1 fruit fly cellular context compared by ENCODE assay signal in the genomic region with DNA sequence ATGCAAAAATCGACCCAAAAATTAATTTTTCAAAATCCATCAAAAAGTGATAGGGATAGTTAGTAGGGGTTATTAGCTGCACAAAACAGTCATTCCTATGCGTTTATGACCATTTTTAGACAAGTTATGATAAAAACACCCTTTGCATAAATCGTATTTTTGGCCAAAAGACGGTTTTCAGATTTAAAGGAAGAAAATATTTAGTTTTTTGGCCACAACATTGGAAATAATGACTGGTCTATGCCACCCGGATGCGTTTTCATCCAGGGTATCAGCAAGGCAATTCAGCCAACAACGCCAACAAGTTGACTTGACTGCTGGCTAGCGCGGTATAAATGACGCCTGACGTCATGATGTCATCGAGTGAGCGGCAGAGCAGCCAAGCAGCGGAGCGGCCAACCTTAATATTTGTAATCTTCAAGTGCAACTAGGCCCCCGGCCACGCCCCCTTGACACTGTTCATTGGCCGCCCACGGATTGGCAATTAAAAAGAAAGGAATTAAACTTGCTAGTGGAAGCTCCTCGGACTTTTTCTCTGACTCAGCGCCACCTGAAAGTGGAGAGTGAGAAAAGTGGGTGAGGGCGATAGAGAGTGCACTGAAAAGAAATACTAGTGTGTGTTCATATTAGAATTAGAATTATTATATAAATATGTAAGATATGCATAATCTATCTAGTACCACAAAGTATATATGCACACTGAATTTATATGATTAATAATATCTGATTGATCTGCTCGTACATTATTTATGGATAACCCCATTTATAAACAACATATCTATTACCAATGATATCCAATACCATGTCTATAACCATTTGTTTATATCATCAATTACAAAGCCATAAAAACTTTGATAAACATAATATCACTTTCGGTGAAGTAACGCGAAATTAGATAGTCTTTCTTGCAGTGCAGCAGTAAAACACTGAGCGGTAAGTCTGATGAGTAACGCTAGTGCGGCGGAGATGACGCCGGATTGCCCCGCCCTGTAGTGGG.
TF ChIP-seq lines count a peak whose summit lies in the region.

No protein-coding gene starts in this region.

TF ChIP-seq in whole organism, embryonic, 481 proteins besides CTCF, POLR2A, EP300 and RAD21 (continued from another document and continues in another):
- TF ChIP-seq Dp (GFP tag; optimal IDR thresholded peaks at IDR 0.05; lab: Kevin White, UChicago), result no peak
- 0 out of 3 replicates have a peak, but pooled peaks have one; percentile 27 for TF ChIP-seq CG3726 (GFP tag; IDR thresholded peaks at IDR 0.05; lab: Robert Waterston, UW)
- peak; percentile 59 for TF ChIP-seq zf30C (GFP tag; optimal IDR thresholded peaks at IDR 0.05; lab: Kevin White, UChicago)
- TF ChIP-seq Dip3 (GFP tag; optimal IDR thresholded peaks at IDR 0.05; lab: Kevin White, UChicago), result peak; percentile 28
- TF ChIP-seq Atf6 (GFP tag; IDR thresholded peaks at IDR 0.05; lab: Robert Waterston, UW), result peak; percentile 81
- peak; percentile 90 for TF ChIP-seq Oli (tag; optimal IDR thresholded peaks at IDR 0.05; lab: Kevin White, UChicago)
- TF ChIP-seq CG12104 (GFP tag; optimal IDR thresholded peaks at IDR 0.05; lab: Kevin White, UChicago), result peak; percentile 90
- peak; percentile 85 for TF ChIP-seq CG9437 (GFP tag; optimal IDR thresholded peaks at IDR 0.05; lab: Kevin White, UChicago)
- TF ChIP-seq wek (GFP tag; optimal IDR thresholded peaks at IDR 0.05; lab: Kevin White, UChicago), result peak; percentile 23
- TF ChIP-seq stc (GFP tag; IDR thresholded peaks at IDR 0.05; lab: Robert Waterston, UW), result peak; percentile 46; the same call in 1 of the 2 replicates
- peak; percentile 86 for TF ChIP-seq cwo (GFP tag; optimal IDR thresholded peaks at IDR 0.05; lab: Kevin White, UChicago)
- peak; percentile 78 for TF ChIP-seq Hr3 (GFP tag; optimal IDR thresholded peaks at IDR 0.05; lab: Kevin White, UChicago)
- TF ChIP-seq pb (GFP tag; optimal IDR thresholded peaks at IDR 0.05; lab: Kevin White, UChicago), result no peak
- TF ChIP-seq Ssrp (tag; optimal IDR thresholded peaks at IDR 0.05; lab: Kevin White, UChicago), result peak; percentile 85
- TF ChIP-seq CG4282 (GFP tag; optimal IDR thresholded peaks at IDR 0.05; lab: Kevin White, UChicago), result no peak
- TF ChIP-seq jigr1 (GFP tag; IDR thresholded peaks at IDR 0.05; lab: Robert Waterston, UW), result 0 out of 3 replicates have a peak, but pooled peaks have one; percentile 35
- TF ChIP-seq chinmo (GFP tag; IDR thresholded peaks at IDR 0.05; lab: Robert Waterston, UW; ENCODE audit: partially characterized antibody), result peak; percentile 87; the same call in 3 of the 4 replicates
- TF ChIP-seq PHDP (tag; optimal IDR thresholded peaks at IDR 0.05; lab: Kevin White, UChicago), result peak; percentile 87
- peak; percentile 57; the same call in 1 of the 2 replicates for TF ChIP-seq CG14014 (GFP tag; IDR thresholded peaks at IDR 0.05; lab: Robert Waterston, UW)
- TF ChIP-seq Optix (GFP tag; IDR thresholded peaks at IDR 0.05; lab: Robert Waterston, UW), result no peak
- peak; percentile 20 for TF ChIP-seq CHES-1-like (GFP tag; optimal IDR thresholded peaks at IDR 0.05; lab: Kevin White, UChicago)
- no peak for TF ChIP-seq h (optimal IDR thresholded peaks at IDR 0.05; lab: Kevin White, UChicago)
- TF ChIP-seq CG32772 (GFP tag; IDR thresholded peaks at IDR 0.05; lab: Robert Waterston, UW), result peak; percentile 56
- peak; percentile 19 for TF ChIP-seq schlank (tag; optimal IDR thresholded peaks at IDR 0.05; lab: Kevin White, UChicago)
- peak; percentile 92 for TF ChIP-seq CG31441 (GFP tag; IDR thresholded peaks at IDR 0.05; lab: Robert Waterston, UW)
- TF ChIP-seq CG15011 (GFP tag; optimal IDR thresholded peaks at IDR 0.05; lab: Kevin White, UChicago), result peak; percentile 82
- TF ChIP-seq CG7745 (tag; optimal IDR thresholded peaks at IDR 0.05; lab: Kevin White, UChicago), result no peak
- peak; percentile 47; the same call in 1 of the 2 replicates for TF ChIP-seq ssp (GFP tag; IDR thresholded peaks at IDR 0.05; lab: Robert Waterston, UW)
- no peak for TF ChIP-seq CG8478 (optimal IDR thresholded peaks at IDR 0.05; lab: Kevin White, UChicago)
- TF ChIP-seq sqz (GFP tag; optimal IDR thresholded peaks at IDR 0.05; lab: Kevin White, UChicago), result peak; percentile 79
- no peak for TF ChIP-seq HLHmδ (GFP tag; optimal IDR thresholded peaks at IDR 0.05; lab: Kevin White, UChicago)
- TF ChIP-seq fru (optimal IDR thresholded peaks at IDR 0.05; lab: Kevin White, UChicago), result no peak
- TF ChIP-seq Lhr (GFP tag; optimal IDR thresholded peaks at IDR 0.05; lab: Kevin White, UChicago), result peak; percentile 37
- TF ChIP-seq CG7357 (GFP tag; IDR thresholded peaks at IDR 0.05; lab: Robert Waterston, UW), result peak; percentile 60; the same call in 2 of the 3 replicates
- TF ChIP-seq luna (GFP tag; optimal IDR thresholded peaks at IDR 0.05; lab: Kevin White, UChicago), result no peak
- TF ChIP-seq dmrt99B (tag; optimal IDR thresholded peaks at IDR 0.05; lab: Kevin White, UChicago), result peak; percentile 94
- peak; percentile 38; the same call in 1 of the 2 replicates for TF ChIP-seq wdn (GFP tag; IDR thresholded peaks at IDR 0.05; lab: Robert Waterston, UW)
- TF ChIP-seq CG12769 (tag; optimal IDR thresholded peaks at IDR 0.05; lab: Kevin White, UChicago), result no peak
- TF ChIP-seq CG17359 (tag; optimal IDR thresholded peaks at IDR 0.05; lab: Kevin White, UChicago), result peak; percentile 88
- no peak for TF ChIP-seq CG7271 (tag; optimal IDR thresholded peaks at IDR 0.05; lab: Kevin White, UChicago)
- no peak for TF ChIP-seq sima (GFP tag; optimal IDR thresholded peaks at IDR 0.05; lab: Kevin White, UChicago)
- peak; percentile 61 for TF ChIP-seq CG8281 (tag; optimal IDR thresholded peaks at IDR 0.05; lab: Kevin White, UChicago)
- peak; percentile 42 for TF ChIP-seq Usf (GFP tag; optimal IDR thresholded peaks at IDR 0.05; lab: Kevin White, UChicago)
- TF ChIP-seq Ada2b (GFP tag; IDR thresholded peaks at IDR 0.05; lab: Robert Waterston, UW), result peak; percentile 64
- peak; percentile 13 for TF ChIP-seq mirr (GFP tag; optimal IDR thresholded peaks at IDR 0.05; lab: Kevin White, UChicago)
- TF ChIP-seq CG16813 (GFP tag; IDR thresholded peaks at IDR 0.05; lab: Robert Waterston, UW; ENCODE audit: partially characterized antibody), result no peak
- TF ChIP-seq CG31388 (GFP tag; optimal IDR thresholded peaks at IDR 0.05; lab: Kevin White, UChicago), result peak; percentile 47
- TF ChIP-seq odd (GFP tag; optimal IDR thresholded peaks at IDR 0.05; lab: Kevin White, UChicago), result peak; percentile 86
- TF ChIP-seq tap (tag; optimal IDR thresholded peaks at IDR 0.05; lab: Kevin White, UChicago), result peak; percentile 86
- TF ChIP-seq scrt (GFP tag; optimal IDR thresholded peaks at IDR 0.05; lab: Kevin White, UChicago), result peak; percentile 72
- TF ChIP-seq crp (GFP tag; optimal IDR thresholded peaks at IDR 0.05; lab: Kevin White, UChicago), result peak in 1 of 2 experiments; percentile 34
- no peak for TF ChIP-seq CG6272 (GFP tag; IDR thresholded peaks at IDR 0.05; lab: Robert Waterston, UW)
- peak; percentile 85 for TF ChIP-seq CG6854 (GFP tag; optimal IDR thresholded peaks at IDR 0.05; lab: Kevin White, UChicago)
- TF ChIP-seq grn (GFP tag; optimal IDR thresholded peaks at IDR 0.05; lab: Kevin White, UChicago), result no peak
- peak; percentile 77 for TF ChIP-seq az2 (GFP tag; optimal IDR thresholded peaks at IDR 0.05; lab: Kevin White, UChicago)
- TF ChIP-seq gfzf (GFP tag; optimal IDR thresholded peaks at IDR 0.05; lab: Kevin White, UChicago), result no peak
- peak; percentile 83 for TF ChIP-seq CG9817 (tag; optimal IDR thresholded peaks at IDR 0.05; lab: Kevin White, UChicago)
- peak; percentile 20 for TF ChIP-seq Myb (GFP tag; optimal IDR thresholded peaks at IDR 0.05; lab: Kevin White, UChicago)
- TF ChIP-seq lbe (GFP tag; optimal IDR thresholded peaks at IDR 0.05; lab: Kevin White, UChicago), result no peak
- no peak for TF ChIP-seq Dip2 (GFP tag; IDR thresholded peaks at IDR 0.05; lab: Robert Waterston, UW)
- TF ChIP-seq CG10431 (GFP tag; optimal IDR thresholded peaks at IDR 0.05; lab: Kevin White, UChicago), result no peak
- TF ChIP-seq Lpt (GFP tag; optimal IDR thresholded peaks at IDR 0.05; lab: Kevin White, UChicago), result no peak
- TF ChIP-seq CG3838 (GFP tag; optimal IDR thresholded peaks at IDR 0.05; lab: Kevin White, UChicago), result peak; percentile 2
- peak; percentile 56 for TF ChIP-seq Ets65A (GFP tag; lab: Kevin White, UChicago)
- TF ChIP-seq Gsc (GFP tag; IDR thresholded peaks at IDR 0.05; lab: Robert Waterston, UW), result no peak
- TF ChIP-seq Vsx1 (GFP tag; optimal IDR thresholded peaks at IDR 0.05; lab: Kevin White, UChicago), result no peak
- peak; percentile 73 for TF ChIP-seq CG1529 (GFP tag; optimal IDR thresholded peaks at IDR 0.05; lab: Kevin White, UChicago)
- peak; percentile 57 for TF ChIP-seq CG16815 (GFP tag; optimal IDR thresholded peaks at IDR 0.05; lab: Kevin White, UChicago)
- no peak for TF ChIP-seq chn (GFP tag; optimal IDR thresholded peaks at IDR 0.05; lab: Kevin White, UChicago)
- peak; percentile 41 for TF ChIP-seq Bteb2 (GFP tag; optimal IDR thresholded peaks at IDR 0.05; lab: Kevin White, UChicago)
- TF ChIP-seq ro (GFP tag; IDR thresholded peaks at IDR 0.05; lab: Robert Waterston, UW), result no peak
- TF ChIP-seq CG10565 (GFP tag; optimal IDR thresholded peaks at IDR 0.05; lab: Kevin White, UChicago), result no peak
- no peak for TF ChIP-seq stwl (tag; optimal IDR thresholded peaks at IDR 0.05; lab: Kevin White, UChicago)
- TF ChIP-seq CG11247 (GFP tag; IDR thresholded peaks at IDR 0.05; lab: Robert Waterston, UW), result peak; percentile 11; the same call in 1 of the 2 replicates
- peak; percentile 87 for TF ChIP-seq CG17829 (tag; optimal IDR thresholded peaks at IDR 0.05; lab: Kevin White, UChicago)
- TF ChIP-seq CG18764 (GFP tag; optimal IDR thresholded peaks at IDR 0.05; lab: Kevin White, UChicago), result peak; percentile 23
- no peak for TF ChIP-seq rib (GFP tag; IDR thresholded peaks at IDR 0.05; lab: Robert Waterston, UW)
- TF ChIP-seq aop (GFP tag; IDR thresholded peaks at IDR 0.05; lab: Robert Waterston, UW), result no peak
- TF ChIP-seq CG17328 (GFP tag; IDR thresholded peaks at IDR 0.05; lab: Robert Waterston, UW), result peak; percentile 27; the same call in 1 of the 2 replicates
- no peak for TF ChIP-seq CG10959 (GFP tag; IDR thresholded peaks at IDR 0.05; lab: Robert Waterston, UW)
- TF ChIP-seq gsb (GFP tag; IDR thresholded peaks at IDR 0.05; lab: Robert Waterston, UW), result peak; percentile 45; the same call in 1 of the 2 replicates
- TF ChIP-seq gro (GFP tag; optimal IDR thresholded peaks at IDR 0.05; lab: Kevin White, UChicago), result no peak
- no peak for TF ChIP-seq ase (GFP tag; IDR thresholded peaks at IDR 0.05; lab: Robert Waterston, UW)
- TF ChIP-seq Sry-β (GFP tag; optimal IDR thresholded peaks at IDR 0.05; lab: Kevin White, UChicago), result no peak
- TF ChIP-seq otp (GFP tag; IDR thresholded peaks at IDR 0.05; lab: Robert Waterston, UW), result no peak
- TF ChIP-seq sc (optimal IDR thresholded peaks at IDR 0.05; lab: Kevin White, UChicago), result no peak
- peak; percentile 69 for TF ChIP-seq sc (GFP tag; optimal IDR thresholded peaks at IDR 0.05; lab: Kevin White, UChicago)
- TF ChIP-seq CG9609 (GFP tag; optimal IDR thresholded peaks at IDR 0.05; lab: Kevin White, UChicago), result peak; percentile 24
- peak; percentile 85 for TF ChIP-seq CG2712 (tag; optimal IDR thresholded peaks at IDR 0.05; lab: Kevin White, UChicago)
- peak; percentile 68 for TF ChIP-seq Six4 (GFP tag; optimal IDR thresholded peaks at IDR 0.05; lab: Kevin White, UChicago)
- TF ChIP-seq ERR (GFP tag; optimal IDR thresholded peaks at IDR 0.05; lab: Kevin White, UChicago), result no peak
- TF ChIP-seq Med (GFP tag; lab: Kevin White, UChicago), result peak; percentile 80
- TF ChIP-seq CG9797 (GFP tag; optimal IDR thresholded peaks at IDR 0.05; lab: Kevin White, UChicago), result no peak
- peak; percentile 87 for TF ChIP-seq CG18619 (GFP tag; optimal IDR thresholded peaks at IDR 0.05; lab: Kevin White, UChicago)
- TF ChIP-seq CG31224 (GFP tag; IDR thresholded peaks at IDR 0.05; lab: Robert Waterston, UW), result peak; percentile 62
- no peak for TF ChIP-seq CG17802 (tag; optimal IDR thresholded peaks at IDR 0.05; lab: Kevin White, UChicago)
- no peak for TF ChIP-seq CG6791 (GFP tag; IDR thresholded peaks at IDR 0.05; lab: Robert Waterston, UW; ENCODE audit: partially characterized antibody)
- peak; percentile 11 for TF ChIP-seq CG3163 (GFP tag; optimal IDR thresholded peaks at IDR 0.05; lab: Kevin White, UChicago)
- TF ChIP-seq CG6813 (GFP tag; optimal IDR thresholded peaks at IDR 0.05; lab: Kevin White, UChicago), result peak; percentile 78
- peak; percentile 84 for TF ChIP-seq unpg (GFP tag; optimal IDR thresholded peaks at IDR 0.05; lab: Kevin White, UChicago)
- no peak for TF ChIP-seq Atf-2 (GFP tag; optimal IDR thresholded peaks at IDR 0.05; lab: Kevin White, UChicago)
- TF ChIP-seq CG10979 (tag; optimal IDR thresholded peaks at IDR 0.05; lab: Kevin White, UChicago), result peak; percentile 80
- TF ChIP-seq ewg (GFP tag; optimal IDR thresholded peaks at IDR 0.05; lab: Kevin White, UChicago), result peak; percentile 65
- TF ChIP-seq caup (GFP tag; optimal IDR thresholded peaks at IDR 0.05; lab: Kevin White, UChicago; ENCODE audit: severe bottlenecking), result peak; percentile 85
- TF ChIP-seq repo (GFP tag; optimal IDR thresholded peaks at IDR 0.05; lab: Kevin White, UChicago), result no peak
- no peak for TF ChIP-seq amos (GFP tag; IDR thresholded peaks at IDR 0.05; lab: Robert Waterston, UW; ENCODE audit: partially characterized antibody)
- TF ChIP-seq insv (GFP tag; optimal IDR thresholded peaks at IDR 0.05; lab: Kevin White, UChicago), result peak in 1 of 2 experiments; percentile 58
- TF ChIP-seq E2f1 (GFP tag; IDR thresholded peaks at IDR 0.05; lab: Robert Waterston, UW), result peak; percentile 42
- TF ChIP-seq CG14710 (tag; optimal IDR thresholded peaks at IDR 0.05; lab: Kevin White, UChicago), result peak; percentile 68
- TF ChIP-seq CG11504 (tag; optimal IDR thresholded peaks at IDR 0.05; lab: Kevin White, UChicago), result peak; percentile 94
- no peak for TF ChIP-seq Dref (GFP tag; IDR thresholded peaks at IDR 0.05; lab: Robert Waterston, UW)
- TF ChIP-seq vvl (GFP tag; IDR thresholded peaks at IDR 0.05; lab: Robert Waterston, UW), result peak; percentile 62; the same call in 1 of the 2 replicates
- no peak for TF ChIP-seq Sin3A (optimal IDR thresholded peaks at IDR 0.05; lab: Kevin White, UChicago)
- peak; percentile 86 for TF ChIP-seq Abd-B (GFP tag; optimal IDR thresholded peaks at IDR 0.05; lab: Kevin White, UChicago)
- peak; percentile 77 for TF ChIP-seq kah (GFP tag; optimal IDR thresholded peaks at IDR 0.05; lab: Kevin White, UChicago)
- TF ChIP-seq pita (GFP tag; optimal IDR thresholded peaks at IDR 0.05; lab: Kevin White, UChicago), result no peak
- peak; percentile 29 for TF ChIP-seq CG33557 (GFP tag; optimal IDR thresholded peaks at IDR 0.05; lab: Kevin White, UChicago)
- TF ChIP-seq fd96Cb (tag; optimal IDR thresholded peaks at IDR 0.05; lab: Kevin White, UChicago), result peak; percentile 83
- peak; percentile 70 for TF ChIP-seq CG13894 (tag; optimal IDR thresholded peaks at IDR 0.05; lab: Kevin White, UChicago)
- peak; percentile 93 for TF ChIP-seq gem (tag; optimal IDR thresholded peaks at IDR 0.05; lab: Kevin White, UChicago)
